Fruit fly (Drosophila melanogaster) whole organism, embryonic: ENCODE results near the gene pall.
A peak's percentile ranks its signal among the peaks of the same experiment; 100 is the strongest.

Experiments
- Adf1 ChIP-seq: fragments of 200-800 bp; sonication (Bioruptor generic); IDR thresholded peaks from 2 replicates; pipeline ENCODE4 v1.3.6; 2022; ENCODE audit warnings: missing biosample characterization, missing genetic modification characterization
- Antp ChIP-seq: fragments of 200-800 bp; sonication (Bioruptor generic); optimal IDR thresholded peaks from 3 replicates; lab custom pipeline; 2016; ENCODE audit warnings: missing biosample characterization, missing genetic modification characterization
- CG10654 ChIP-seq: fragments of 200-800 bp; sonication (Bioruptor generic); optimal IDR thresholded peaks from 2 replicates; lab custom pipeline; 2016; ENCODE audit warnings: missing biosample characterization, missing genetic modification characterization
- CG10979 ChIP-seq: fragments of 200-800 bp; sonication (Bioruptor generic); optimal IDR thresholded peaks from 2 replicates; lab custom pipeline; 2018; ENCODE audit warnings: missing biosample characterization, mild to moderate bottlenecking, missing genetic modification characterization, moderate library complexity
- CG11085 ChIP-seq: fragments of 200-800 bp; sonication (Bioruptor generic); IDR thresholded peaks from 2 replicates; pipeline ENCODE4 v1.3.6; 2022; ENCODE audit warnings: missing biosample characterization, missing genetic modification characterization
- CG12104 ChIP-seq: fragments of 200-800 bp; sonication (Bioruptor generic); optimal IDR thresholded peaks from 3 replicates; lab custom pipeline; 2016; ENCODE audit warnings: missing biosample characterization, missing genetic modification characterization
- CG12236 ChIP-seq: fragments of 200-800 bp; sonication (Bioruptor generic); optimal IDR thresholded peaks from 2 replicates; lab custom pipeline; 2016; ENCODE audit warnings: missing biosample characterization, missing genetic modification characterization
- CG14050 ChIP-seq: fragments of 200-800 bp; sonication (Bioruptor generic); IDR thresholded peaks from 3 replicates; pipeline ENCODE4 v1.3.6; 2022; ENCODE audit warnings: missing biosample characterization, missing genetic modification characterization
- CG15011 ChIP-seq: fragments of 200-800 bp; sonication (Bioruptor generic); optimal IDR thresholded peaks from 3 replicates; lab custom pipeline; 2018; ENCODE audit warnings: missing biosample characterization, mild to moderate bottlenecking, missing genetic modification characterization
- CG2120 ChIP-seq: fragments of 200-800 bp; sonication (Bioruptor generic); optimal IDR thresholded peaks from 3 replicates; lab custom pipeline; 2016; ENCODE audit warnings: missing biosample characterization, missing genetic modification characterization
- CG30431 ChIP-seq: fragments of 200-800 bp; sonication (Bioruptor generic); optimal IDR thresholded peaks from 2 replicates; lab custom pipeline; 2017; ENCODE audit warnings: missing biosample characterization, missing genetic modification characterization
- CG31388 ChIP-seq: fragments of 200-800 bp; sonication (Bioruptor generic); optimal IDR thresholded peaks from 2 replicates; lab custom pipeline; 2016; ENCODE audit warnings: missing biosample characterization, missing genetic modification characterization
- CG32767 ChIP-seq: fragments of 200-800 bp; sonication (Bioruptor generic); IDR thresholded peaks from 2 replicates; pipeline ENCODE4 v1.3.6; 2022; ENCODE audit warnings: missing biosample characterization, missing genetic modification characterization
- CG42726 ChIP-seq: fragments of 200-800 bp; sonication (Bioruptor generic); IDR thresholded peaks from 2 replicates; pipeline ENCODE4 v1.3.6; 2022; ENCODE audit warnings: missing biosample characterization, missing genetic modification characterization; ENCODE audit not compliant: partially characterized antibody
- CG4360 ChIP-seq: fragments of 200-800 bp; sonication (Bioruptor generic); IDR thresholded peaks from 2 replicates; pipeline ENCODE4 v1.3.6; 2022; ENCODE audit warnings: missing biosample characterization, missing genetic modification characterization
- CG43689 ChIP-seq: fragments of 200-800 bp; sonication (Bioruptor generic); IDR thresholded peaks from 2 replicates; pipeline ENCODE4 v1.3.6; 2022; ENCODE audit warnings: missing biosample characterization, missing genetic modification characterization
- CG6254 ChIP-seq: fragments of 200-800 bp; sonication (Bioruptor generic); optimal IDR thresholded peaks from 3 replicates; lab custom pipeline; 2017; ENCODE audit warnings: mild to moderate bottlenecking, missing biosample characterization, missing genetic modification reagents, missing genetic modification characterization
- CG7357 ChIP-seq: fragments of 200-800 bp; sonication (Bioruptor generic); IDR thresholded peaks from 3 replicates; pipeline ENCODE4 v1.3.6; 2022; ENCODE audit warnings: missing biosample characterization, missing genetic modification characterization
- CG7745 ChIP-seq: fragments of 200-800 bp; sonication (Bioruptor generic); optimal IDR thresholded peaks from 2 replicates; lab custom pipeline; 2018; ENCODE audit warnings: missing biosample characterization, mild to moderate bottlenecking, missing genetic modification characterization, moderate library complexity
- CG7786 ChIP-seq: fragments of 200-800 bp; sonication (Bioruptor generic); optimal IDR thresholded peaks from 2 replicates; lab custom pipeline; 2016; ENCODE audit warnings: missing biosample characterization, missing genetic modification characterization
- CG8478 ChIP-seq: fragments of >200 bp; optimal IDR thresholded peaks from 2 replicates; lab custom pipeline; 2018
- CG8765 ChIP-seq: fragments of 200-800 bp; sonication (Bioruptor generic); IDR thresholded peaks from 2 replicates; pipeline ENCODE4 v1.3.6; 2022; ENCODE audit warnings: missing biosample characterization, missing genetic modification characterization
- CHES-1-like ChIP-seq: fragments of 200-800 bp; sonication (Bioruptor generic); optimal IDR thresholded peaks from 2 replicates; lab custom pipeline; 2016; ENCODE audit warnings: missing biosample characterization, missing genetic modification characterization
- Dip2 ChIP-seq: fragments of 200-800 bp; sonication (Bioruptor generic); IDR thresholded peaks from 2 replicates; pipeline ENCODE4 v1.3.6; 2022; ENCODE audit warnings: missing biosample characterization, missing genetic modification characterization
- Fer1 ChIP-seq: fragments of 200-800 bp; sonication (Bioruptor generic); optimal IDR thresholded peaks from 2 replicates; lab custom pipeline; 2017; ENCODE audit warnings: missing biosample characterization, mild to moderate bottlenecking, missing genetic modification characterization
- Fer3 ChIP-seq: fragments of 200-800 bp; sonication (Bioruptor generic); optimal IDR thresholded peaks from 2 replicates; lab custom pipeline; 2018; ENCODE audit warnings: missing biosample characterization, mild to moderate bottlenecking, missing genetic modification characterization, moderate library complexity
- HLH54F ChIP-seq: fragments of 200-800 bp; sonication (Bioruptor generic); optimal IDR thresholded peaks from 3 replicates; lab custom pipeline; 2016; ENCODE audit warnings: missing biosample characterization, missing genetic modification characterization
- Hr3 ChIP-seq: fragments of 200-800 bp; sonication (Bioruptor generic); optimal IDR thresholded peaks from 3 replicates; lab custom pipeline; 2016; ENCODE audit warnings: missing biosample characterization, missing genetic modification characterization
- Lhr ChIP-seq: fragments of 200-800 bp; sonication (Bioruptor generic); optimal IDR thresholded peaks from 3 replicates; lab custom pipeline; 2017; ENCODE audit warnings: mild to moderate bottlenecking, missing biosample characterization, missing genetic modification reagents, missing genetic modification characterization
- Lim3 ChIP-seq: fragments of 200-800 bp; sonication (Bioruptor generic); IDR thresholded peaks from 2 replicates; pipeline ENCODE4 v1.3.6; 2022; ENCODE audit warnings: missing biosample characterization, missing genetic modification characterization
- Sin3A ChIP-seq: fragments of >200 bp; optimal IDR thresholded peaks from 2 replicates; lab custom pipeline; 2018
- Sox102F ChIP-seq: fragments of 200-800 bp; sonication (Bioruptor generic); optimal IDR thresholded peaks from 2 replicates; lab custom pipeline; 2018; ENCODE audit warnings: missing biosample characterization, mild to moderate bottlenecking, missing genetic modification characterization, moderate library complexity
- Vsx1 ChIP-seq: fragments of 200-800 bp; sonication (Bioruptor generic); optimal IDR thresholded peaks from 2 replicates; lab custom pipeline; 2017; ENCODE audit warnings: missing biosample characterization, mild to moderate bottlenecking, missing genetic modification characterization, missing genetic modification reagents
- Xbp1 ChIP-seq: fragments of 200-800 bp; sonication (Bioruptor generic); optimal IDR thresholded peaks from 3 replicates; lab custom pipeline; 2016; ENCODE audit warnings: missing biosample characterization, mild to moderate bottlenecking, missing genetic modification characterization
- ab ChIP-seq: fragments of 200-800 bp; sonication (Bioruptor generic); optimal IDR thresholded peaks from 2 replicates; lab custom pipeline; 2016; ENCODE audit warnings: missing biosample characterization, missing genetic modification characterization
- az2 ChIP-seq: fragments of 200-800 bp; sonication (Bioruptor generic); optimal IDR thresholded peaks from 3 replicates; lab custom pipeline; 2016; ENCODE audit warnings: missing biosample characterization, missing genetic modification characterization
- bcd ChIP-seq: fragments of 200-800 bp; sonication (Bioruptor generic); optimal IDR thresholded peaks from 2 replicates; lab custom pipeline; 2017; ENCODE audit warnings: missing biosample characterization, mild to moderate bottlenecking, missing genetic modification characterization
- crc ChIP-seq: fragments of 200-800 bp; sonication (Bioruptor generic); optimal IDR thresholded peaks from 2 replicates; lab custom pipeline; 2016; ENCODE audit warnings: missing biosample characterization, missing genetic modification characterization
- dati ChIP-seq: fragments of 200-800 bp; sonication (Bioruptor generic); IDR thresholded peaks from 2 replicates; pipeline ENCODE4 v1.3.6; 2022; ENCODE audit warnings: missing biosample characterization, missing genetic modification characterization
- gsb ChIP-seq: fragments of 200-800 bp; sonication (Bioruptor generic); IDR thresholded peaks from 2 replicates; pipeline ENCODE4 v1.3.6; 2022; ENCODE audit warnings: missing biosample characterization, missing genetic modification characterization
- mld ChIP-seq: fragments of 200-800 bp; sonication (Bioruptor generic); IDR thresholded peaks from 3 replicates; pipeline ENCODE4 v1.3.6; 2022; ENCODE audit warnings: missing biosample characterization, missing genetic modification characterization; ENCODE audit not compliant: partially characterized antibody
- org-1 ChIP-seq: fragments of 200-800 bp; sonication (Bioruptor generic); optimal IDR thresholded peaks from 2 replicates; lab custom pipeline; 2017; ENCODE audit warnings: missing biosample characterization, missing genetic modification characterization
- peb ChIP-seq: fragments of 200-800 bp; sonication (Bioruptor generic); IDR thresholded peaks from 2 replicates; pipeline ENCODE4 v1.3.6; 2022; ENCODE audit warnings: missing biosample characterization, missing genetic modification characterization
- prd ChIP-seq, 3 experiments: fragments of >200 bp in 2 of 3; fragments of 200-800 bp in 1 of 3; sonication (Bioruptor generic) in 1 of 3; optimal IDR thresholded peaks in 2 of 3; IDR thresholded peaks in 1 of 3; 2 replicates in 2 of 3; 3 replicates in 1 of 3; pipeline versions ENCODE4 v1.3.6 to Lab custom; 2017 to 2022; ENCODE audit warnings: missing biosample characterization in 1 of 3, missing genetic modification characterization in 1 of 3
- stc ChIP-seq: fragments of 200-800 bp; sonication (Bioruptor generic); IDR thresholded peaks from 2 replicates; pipeline ENCODE4 v1.3.6; 2022; ENCODE audit warnings: missing biosample characterization, missing genetic modification characterization
- sug ChIP-seq: fragments of 200-800 bp; optimal IDR thresholded peaks from 2 replicates; lab custom pipeline; 2019; ENCODE audit warnings: missing biosample characterization, mild to moderate bottlenecking, missing genetic modification characterization, moderate library complexity
- tll ChIP-seq, 2 experiments: fragments of 200-800 bp in 1 of 2; fragments of >200 bp in 1 of 2; sonication (Bioruptor generic) in 1 of 2; optimal IDR thresholded peaks; 2 replicates each; lab custom pipeline; 2017 to 2019; ENCODE audit warnings: missing biosample characterization in 2 of 2, missing genetic modification characterization in 2 of 2, mild to moderate bottlenecking in 1 of 2, moderate library complexity in 1 of 2
- tna ChIP-seq: fragments of 200-800 bp; sonication (Bioruptor generic); IDR thresholded peaks from 2 replicates; pipeline ENCODE4 v1.3.6; 2022; ENCODE audit warnings: missing biosample characterization, missing genetic modification characterization; ENCODE audit not compliant: partially characterized antibody
- vfl ChIP-seq: fragments of 200-800 bp; sonication (Bioruptor generic); optimal IDR thresholded peaks from 2 replicates; lab custom pipeline; 2016; ENCODE audit warnings: missing biosample characterization, missing genetic modification characterization
- wdn ChIP-seq: fragments of 200-800 bp; sonication (Bioruptor generic); IDR thresholded peaks from 2 replicates; pipeline ENCODE4 v1.3.6; 2022; ENCODE audit warnings: missing biosample characterization, missing genetic modification characterization
- z ChIP-seq: fragments of 200-800 bp; sonication (Bioruptor generic); IDR thresholded peaks from 3 replicates; pipeline ENCODE4 v1.3.6; 2022; ENCODE audit warnings: missing biosample characterization, missing genetic modification characterization

The pall gene

DNA sequence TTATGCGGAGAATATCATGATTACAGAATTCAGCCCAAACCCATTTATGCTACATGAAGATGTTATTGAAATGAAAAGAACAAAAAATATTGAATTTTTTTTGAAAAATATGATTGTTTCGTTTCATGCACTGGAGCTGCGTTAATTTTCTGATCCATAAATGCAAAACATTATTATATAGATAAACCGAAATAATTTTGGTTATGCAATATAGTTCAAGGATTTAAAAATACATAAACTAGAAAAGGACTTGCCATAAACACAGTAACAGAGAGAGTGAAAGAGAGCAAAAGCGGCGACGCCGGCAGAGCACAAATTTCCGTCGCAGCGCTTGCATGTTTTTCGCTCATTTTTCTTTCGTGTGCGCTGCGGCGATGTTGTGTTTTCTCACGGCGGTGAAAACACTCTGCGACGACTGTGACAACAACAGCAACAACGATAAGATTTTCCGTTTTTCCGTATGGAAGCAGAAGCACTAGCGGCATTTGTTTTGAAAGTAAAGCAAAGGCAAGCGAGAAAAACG lies 25.3 kb downstream of the pall start (continued):
- TF ChIP-seq bcd (GFP tag; lab: Kevin White, UChicago) (peak; percentile 83), Antp (GFP tag; lab: Kevin White, UChicago) (peak; percentile 48), crc (GFP tag; lab: Kevin White, UChicago) (peak; percentile 63), CG32767 (peak; percentile 78), z (GFP tag; lab: Robert Waterston, UW) (no peak; the same call in 2 of the 3 replicates), tna (GFP tag; lab: Robert Waterston, UW) (no peak), Adf1 (GFP tag; lab: Robert Waterston, UW) (peak; percentile 83), tll (GFP tag; optimal IDR thresholded peaks at IDR 0.05; lab: Kevin White, UChicago) (no peak), Sin3A (lab: Kevin White, UChicago) (no peak), dati (GFP tag; lab: Robert Waterston, UW) (no peak; the same call in 1 of the 2 replicates), Lhr (GFP tag; lab: Kevin White, UChicago) (peak; percentile 75), CG11085 (GFP tag; lab: Robert Waterston, UW) (peak; percentile 45; the same call in 1 of the 2 replicates), CG6254 (GFP tag; lab: Kevin White, UChicago) (peak; percentile 88), Fer3 (tag; lab: Kevin White, UChicago) (peak; percentile 89), sug (tag; lab: Kevin White, UChicago) (peak; percentile 74), peb (GFP tag; lab: Robert Waterston, UW) (0 out of 2 replicates have a peak, but pooled peaks have one; percentile 38), ab (GFP tag; lab: Kevin White, UChicago) (no peak), Fer1 (GFP tag; lab: Kevin White, UChicago) (peak; percentile 95), gsb (no peak), CG10654 (GFP tag; lab: Kevin White, UChicago) (peak; percentile 74), CG15011 (GFP tag; lab: Kevin White, UChicago) (peak; percentile 91), Lim3 (GFP tag; lab: Robert Waterston, UW) (no peak), CG10979 (tag; lab: Kevin White, UChicago) (peak; percentile 96), Xbp1 (GFP tag; lab: Kevin White, UChicago) (peak; percentile 84), prd (optimal IDR thresholded peaks at IDR 0.05; lab: Kevin White, UChicago) (no peak), prd (GFP tag; IDR thresholded peaks at IDR 0.05; lab: Robert Waterston, UW) (peak; percentile 79), CG8765 (GFP tag; lab: Robert Waterston, UW) (peak; percentile 11; the same call in 1 of the 2 replicates), CG42726 (GFP tag; lab: Robert Waterston, UW) (no peak; the same call in 1 of the 2 replicates), wdn (GFP tag; lab: Robert Waterston, UW) (peak; percentile 50), Sox102F (GFP tag; lab: Kevin White, UChicago) (peak; percentile 88), Hr3 (GFP tag; lab: Kevin White, UChicago) (peak; percentile 63), CG31388 (GFP tag; lab: Kevin White, UChicago) (no peak), CG7786 (GFP tag; lab: Kevin White, UChicago) (peak; percentile 46), vfl (peak; percentile 35), CG43689 (GFP tag; lab: Robert Waterston, UW) (no peak), az2 (peak; percentile 84), CG7357 (peak; percentile 64; the same call in 2 of the 3 replicates), CG12236 (peak; percentile 60), CG4360 (GFP tag; lab: Robert Waterston, UW) (peak; percentile 81), HLH54F (GFP tag; lab: Kevin White, UChicago) (peak; percentile 55), Vsx1 (GFP tag; lab: Kevin White, UChicago) (peak; percentile 91), CG14050 (GFP tag; lab: Robert Waterston, UW) (peak; percentile 54; the same call in 1 of the 3 replicates), stc (GFP tag; lab: Robert Waterston, UW) (peak; percentile 82), CG8478 (no peak), Dip2 (GFP tag; lab: Robert Waterston, UW) (no peak), org-1 (GFP tag; lab: Kevin White, UChicago) (peak; percentile 89), CG7745 (tag; lab: Kevin White, UChicago) (no peak), mld (GFP tag; lab: Robert Waterston, UW) (0 out of 3 replicates have a peak, but pooled peaks have one; percentile 8), CG2120 (GFP tag; lab: Kevin White, UChicago) (peak; percentile 82), CHES-1-like (GFP tag; lab: Kevin White, UChicago) (peak; percentile 69), CG30431 (GFP tag; lab: Kevin White, UChicago) (peak; percentile 60), CG12104 (GFP tag; lab: Kevin White, UChicago) (peak; percentile 86)
